Worm (Caenorhabditis elegans) whole organism, young adult: ENCODE measurements around the gene C04H4.1.

ENCODE experiments used
- B0035.1 ChIP-seq: sonication (generic microtip); optimal IDR thresholded peaks from 2 replicates; lab custom pipeline; 2016; ENCODE audit warnings: missing genetic modification characterization, mild to moderate bottlenecking, missing compliant biosample characterization, missing genotype, missing genetic modification reagents
- F57C9.4 ChIP-seq: sonication (generic microtip); optimal IDR thresholded peaks from 2 replicates; lab custom pipeline; 2017; ENCODE audit warnings: mild to moderate bottlenecking, missing genetic modification characterization, missing compliant biosample characterization
- Y79H2A.3 ChIP-seq: fragments of 200-800 bp; sonication (Bioruptor generic); conservative IDR thresholded peaks from 2 replicates; pipeline ENCODE4 v1.3.6; 2022; ENCODE audit warnings: missing genetic modification reagents, missing genetic modification characterization, missing compliant biosample characterization
- ccch-3 ChIP-seq: fragments of 200-800 bp; sonication (Bioruptor generic); optimal IDR thresholded peaks from 2 replicates; lab custom pipeline; 2018; ENCODE audit warnings: mild to moderate bottlenecking, missing genetic modification characterization, missing compliant biosample characterization
- snpc-3.4 ChIP-seq: sonication (generic microtip); optimal IDR thresholded peaks from 2 replicates; lab custom pipeline; 2017; ENCODE audit warnings: missing genetic modification characterization, mild to moderate bottlenecking, missing compliant biosample characterization, antibody characterized with exemption, moderate library complexity, missing genotype, missing genetic modification reagents
- snpc-4 ChIP-seq, 5 experiments: fragments of 150-350 bp in 1 of 5; sonication (generic microtip) in 4 of 5; optimal IDR thresholded peaks; 2 replicates each; lab custom pipeline; 2014 to 2018; ENCODE audit warnings: missing genetic modification characterization in 5 of 5, missing biosample characterization in 3 of 5, antibody characterized with exemption in 2 of 5, mild to moderate bottlenecking in 2 of 5, missing compliant biosample characterization in 2 of 5, missing genotype in 2 of 5, moderate library complexity in 2 of 5, missing genetic modification reagents in 1 of 5

DNA sequence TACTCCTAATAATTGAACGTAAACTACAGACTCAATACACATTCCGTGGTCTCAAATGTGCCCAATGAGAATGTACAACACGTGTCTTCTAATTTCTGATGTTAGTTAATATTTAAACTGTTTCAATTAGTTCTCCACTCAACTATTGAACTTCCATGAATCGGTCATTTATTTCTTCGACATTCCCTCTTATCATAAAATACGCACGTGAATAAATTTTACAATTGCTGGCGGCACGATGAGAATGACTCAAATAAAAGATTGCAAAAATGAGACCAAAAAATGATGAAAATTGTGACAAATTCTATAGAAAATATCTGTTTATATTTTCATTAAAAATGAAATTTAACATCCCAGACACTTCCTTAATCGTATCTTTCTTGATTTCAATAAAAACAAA lies 46.1 kb downstream of the C04H4.1 start:
- no peak for TF ChIP-seq ccch-3 (GFP tag; lab: Kevin White, UChicago)
- TF ChIP-seq snpc-4 (GFP tag; optimal IDR thresholded peaks at IDR 0.05; lab: Kevin White, UChicago): no peak
- no peak for TF ChIP-seq snpc-4 (tag; optimal IDR thresholded peaks at IDR 0.05; lab: Kevin White, UChicago)
- TF ChIP-seq B0035.1 (tag; lab: Kevin White, UChicago): no peak
- no peak for TF ChIP-seq Y79H2A.3 (GFP tag; lab: Robert Waterston, UW)
- no peak for TF ChIP-seq snpc-3.4 (tag; lab: Kevin White, UChicago)
- no peak for TF ChIP-seq F57C9.4
